Fruit fly (Drosophila melanogaster) whole organism, adult: Measurements from ENCODE around the gene CG14195.

Source experiments
- CG14711 ChIP-seq: fragments of 200-800 bp; sonication (Bioruptor generic); optimal IDR thresholded peaks from 2 replicates; lab custom pipeline; 2018; ENCODE audit warnings: missing biosample characterization, mild to moderate bottlenecking, missing genetic modification characterization, moderate library complexity
- CG1620 ChIP-seq: fragments of 200-800 bp; sonication (Bioruptor generic); optimal IDR thresholded peaks from 2 replicates; lab custom pipeline; 2016; ENCODE audit warnings: missing biosample characterization, missing genetic modification characterization
- CG5204 ChIP-seq: fragments of 200-800 bp; sonication (Bioruptor generic); optimal IDR thresholded peaks from 2 replicates; lab custom pipeline; 2016; ENCODE audit warnings: missing biosample characterization, missing genetic modification characterization
- CG7045 ChIP-seq: fragments of 200-800 bp; sonication (Bioruptor generic); optimal IDR thresholded peaks from 2 replicates; lab custom pipeline; 2017; ENCODE audit warnings: missing biosample characterization, mild to moderate bottlenecking, missing genetic modification characterization
- CG7101 ChIP-seq: fragments of 200-800 bp; sonication (Bioruptor generic); optimal IDR thresholded peaks from 2 replicates; lab custom pipeline; 2018; ENCODE audit warnings: missing biosample characterization, mild to moderate bottlenecking, missing genetic modification characterization, moderate library complexity
- Clk ChIP-seq: fragments of 200-800 bp; sonication (Bioruptor generic); optimal IDR thresholded peaks from 2 replicates; lab custom pipeline; 2017; ENCODE audit warnings: missing biosample characterization, missing genetic modification characterization
- Crg-1 ChIP-seq: fragments of 200-800 bp; sonication (Bioruptor generic); optimal IDR thresholded peaks from 2 replicates; lab custom pipeline; 2016; ENCODE audit warnings: missing biosample characterization, missing genetic modification characterization
- Hr96 ChIP-seq: fragments of 200-800 bp; sonication (Bioruptor generic); optimal IDR thresholded peaks from 2 replicates; lab custom pipeline; 2016; ENCODE audit warnings: missing biosample characterization, missing genetic modification characterization
- Mnt ChIP-seq: fragments of 200-800 bp; sonication (Bioruptor generic); optimal IDR thresholded peaks from 2 replicates; lab custom pipeline; 2016; ENCODE audit warnings: missing biosample characterization, mild to moderate bottlenecking, missing genetic modification characterization
- cic ChIP-seq: fragments of 200-800 bp; sonication (Bioruptor generic); optimal IDR thresholded peaks from 2 replicates; lab custom pipeline; 2017; ENCODE audit warnings: missing biosample characterization, mild to moderate bottlenecking, missing genetic modification characterization, moderate library complexity
- cnc ChIP-seq, 2 experiments: fragments of >200 bp; optimal IDR thresholded peaks; 2 replicates each; lab custom pipeline; 2017
- kay ChIP-seq: fragments of 200-800 bp; sonication (Bioruptor generic); peaks from one replicate; lab custom pipeline; 2016; ENCODE audit warnings: missing biosample characterization, missing genetic modification characterization, borderline replicate concordance
- tj ChIP-seq: fragments of 200-800 bp; sonication (Bioruptor generic); optimal IDR thresholded peaks from 3 replicates; lab custom pipeline; 2017; ENCODE audit warnings: missing biosample characterization, mild to moderate bottlenecking, missing genetic modification characterization, moderate library complexity
- toe ChIP-seq: fragments of 200-800 bp; sonication (Bioruptor generic); optimal IDR thresholded peaks from 2 replicates; lab custom pipeline; 2016; ENCODE audit warnings: missing biosample characterization, missing genetic modification characterization

dm6 chrX:19224580-19225303 lies 12.9 kb upstream of the CG14195 start:
- TF ChIP-seq toe (no peak), CG14711 (tag; lab: Kevin White, UChicago) (no peak), CG5204 (GFP tag; lab: Kevin White, UChicago) (no peak), Mnt (GFP tag; lab: Kevin White, UChicago) (no peak), tj (no peak), Hr96 (GFP tag; lab: Kevin White, UChicago) (no peak), Clk (GFP tag; lab: Kevin White, UChicago) (no peak), cnc (optimal IDR thresholded peaks at IDR 0.05; lab: Kevin White, UChicago) (no peak), CG1620 (GFP tag; lab: Kevin White, UChicago) (no peak), CG7045 (GFP tag; lab: Kevin White, UChicago) (no peak), cic (no peak), kay (GFP tag; lab: Kevin White, UChicago) (no peak), CG7101 (tag; lab: Kevin White, UChicago) (no peak), Crg-1 (GFP tag; lab: Kevin White, UChicago) (no peak)
